Fruit fly (Drosophila melanogaster) Kc167 (cell line): ENCODE data around the gene CG4793.

Experiments used
- Sin3A ChIP-seq: fragments of >200 bp; optimal IDR thresholded peaks from 2 replicates; lab custom pipeline; 2018; ENCODE audit warnings: missing external identifiers
- h ChIP-seq: fragments of >200 bp; optimal IDR thresholded peaks from 3 replicates; lab custom pipeline; 2018; ENCODE audit warnings: missing external identifiers
- ttk ChIP-seq: sonication (Bioruptor generic); optimal IDR thresholded peaks from 2 replicates; lab custom pipeline; 2017; ENCODE audit warnings: missing external identifiers

- TF ChIP-seq Sin3A (no peak), ttk (lab: Kevin White, UChicago) (no peak), h (lab: Kevin White, UChicago) (no peak)
Measured at dm6 chr2L:15883090-15883489, 40.1 kb upstream of the CG4793 start, which contains the start of gene CG44475.
